Worm (Caenorhabditis elegans) whole organism, L1 larva: Measurements from ENCODE around the gene prmt-5.
A peak's percentile ranks its signal among the peaks of the same experiment; 100 is the strongest.

Source experiments
- C16A3.4 ChIP-seq: fragments of 150-350 bp; optimal IDR thresholded peaks from 2 replicates; lab custom pipeline; 2014; ENCODE audit warnings: missing biosample characterization, missing genetic modification characterization
- ama-1 ChIP-seq: fragments of 150-350 bp; optimal IDR thresholded peaks from 2 replicates; lab custom pipeline; 2014
- fos-1 ChIP-seq: fragments of 150-350 bp; optimal IDR thresholded peaks from 2 replicates; lab custom pipeline; 2014; ENCODE audit warnings: missing biosample characterization, missing genetic modification characterization
- pag-3 ChIP-seq: sonication (generic microtip); optimal IDR thresholded peaks from 2 replicates; lab custom pipeline; 2017; ENCODE audit warnings: missing genetic modification characterization, mild to moderate bottlenecking, missing compliant biosample characterization, antibody characterized with exemption, borderline replicate concordance; ENCODE audit not compliant: insufficient read depth
- tbx-2 ChIP-seq: sonication (generic microtip); optimal IDR thresholded peaks from 2 replicates; lab custom pipeline; 2016; ENCODE audit warnings: missing genetic modification characterization, missing compliant biosample characterization

DNA sequence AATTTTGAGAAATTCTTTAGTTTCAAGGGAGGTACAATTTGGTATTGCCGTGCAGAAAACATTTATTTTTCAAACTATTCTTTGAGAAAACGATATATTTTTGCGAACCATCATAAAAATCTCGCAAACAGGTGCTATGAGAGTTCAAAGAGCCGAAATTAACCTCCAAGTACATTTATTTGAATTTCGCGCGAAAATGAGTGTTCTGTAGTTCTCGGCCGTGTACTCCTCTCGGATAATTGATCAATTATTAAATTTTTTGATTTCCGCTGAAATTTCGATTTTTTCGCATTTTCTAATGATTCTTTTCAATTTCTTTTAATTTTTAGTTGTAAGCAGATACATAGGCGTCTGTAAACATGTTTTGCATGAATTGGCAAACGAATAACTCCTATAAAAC is 40.2 kb upstream of the prmt-5 start:
- no peak for TF ChIP-seq ama-1 (lab: Kevin White, UChicago)
- TF ChIP-seq C16A3.4 (tag; lab: Kevin White, UChicago), result no peak
- peak; percentile 39 for TF ChIP-seq tbx-2 (tag; lab: Kevin White, UChicago)
- no peak for TF ChIP-seq pag-3 (tag; lab: Kevin White, UChicago)
- peak; percentile 23 for TF ChIP-seq fos-1 (tag; lab: Kevin White, UChicago)
